Worm (Caenorhabditis elegans) whole organism, L2 larva: ENCODE data around the gene srz-25.

Experiments used
- elt-1 ChIP-seq: fragments of 150-350 bp; optimal IDR thresholded peaks from 2 replicates; lab custom pipeline; 2014; ENCODE audit warnings: missing biosample characterization, missing genetic modification characterization
- elt-3 ChIP-seq: sonication (generic microtip); optimal IDR thresholded peaks from 2 replicates; lab custom pipeline; 2017; ENCODE audit warnings: missing biosample characterization, missing genetic modification characterization
- nhr-25 ChIP-seq: fragments of 150-350 bp; sonication (generic microtip); optimal IDR thresholded peaks from 3 replicates; lab custom pipeline; 2014; ENCODE audit warnings: missing biosample characterization, missing genetic modification characterization
- nhr-77 ChIP-seq: fragments of 150-350 bp; optimal IDR thresholded peaks from 2 replicates; lab custom pipeline; 2014; ENCODE audit warnings: missing biosample characterization, missing genetic modification characterization

- TF ChIP-seq nhr-25 (tag; lab: Kevin White, UChicago) (no peak), elt-1 (tag; lab: Kevin White, UChicago) (no peak), nhr-77 (tag; lab: Kevin White, UChicago) (no peak), elt-3 (tag; lab: Kevin White, UChicago) (no peak)
These were observed 9.0 kb upstream of the srz-25 start, which contains the start of gene C18D4.4 for ce11 chrV:17531410-17531809.
